Fruit fly (Drosophila melanogaster) whole organism: ENCODE results near the gene Dpy-30L1.

Experiments used
- CG8478 ChIP-seq: fragments of >200 bp; optimal IDR thresholded peaks from 2 replicates; lab custom pipeline; 2018; ENCODE audit warnings: inconsistent platforms
- EcR ChIP-seq, 2 experiments: fragments of >200 bp; optimal IDR thresholded peaks; 2 replicates each; lab custom pipeline; 2017; ENCODE audit warnings: missing biosample characterization in 2 of 2, missing genetic modification characterization in 2 of 2, missing genetic modification reagents in 2 of 2
- pan ChIP-seq: fragments of >200 bp; optimal IDR thresholded peaks from 2 replicates; lab custom pipeline; 2017
- psq ChIP-seq: fragments of >200 bp; optimal IDR thresholded peaks from 2 replicates; lab custom pipeline; 2017
- usp ChIP-seq: fragments of >200 bp; optimal IDR thresholded peaks from 2 replicates; lab custom pipeline; 2017; ENCODE audit warnings: missing biosample characterization, missing genetic modification characterization, mixed read lengths

DNA sequence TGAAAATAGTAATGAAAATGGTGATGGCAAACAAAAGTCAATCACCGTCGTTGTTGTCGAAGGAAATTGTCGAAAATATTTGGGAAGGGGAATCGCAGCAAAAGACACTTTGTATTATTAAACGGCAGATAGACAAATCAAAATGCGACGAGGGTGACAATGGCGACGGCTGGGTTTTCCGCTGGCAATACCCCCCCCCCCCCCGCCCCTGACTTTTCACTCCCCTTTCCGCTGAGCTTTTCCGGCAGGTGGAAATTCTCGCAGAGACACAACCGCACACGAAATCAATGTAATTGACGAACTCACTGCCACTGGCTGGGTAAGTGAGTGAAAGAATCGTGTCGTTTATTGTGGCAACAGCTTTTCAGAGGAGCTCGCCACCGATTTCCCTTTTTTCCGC, 24.4 kb upstream of the Dpy-30L1 start:
- TF ChIP-seq CG8478 (no peak), usp (GFP tag; lab: Kevin White, UChicago) (no peak), EcR (GFP tag; optimal IDR thresholded peaks at IDR 0.05; lab: Kevin White, UChicago) (no peak), psq (lab: Kevin White, UChicago) (no peak), pan (lab: Kevin White, UChicago) (no peak)
